Worm (Caenorhabditis elegans) whole organism, L4 larva: ENCODE data around the gene elpc-2.

Experiments
- aly-2 ChIP-seq: sonication (generic microtip); optimal IDR thresholded peaks from 2 replicates; lab custom pipeline; 2018; ENCODE audit warnings: missing biosample characterization, missing genetic modification characterization
- ama-1 ChIP-seq: fragments of 150-350 bp; optimal IDR thresholded peaks from 2 replicates; lab custom pipeline; 2014; ENCODE audit warnings: inconsistent platforms, mixed read lengths
- ceh-32 ChIP-seq: sonication (generic microtip); optimal IDR thresholded peaks from 2 replicates; lab custom pipeline; 2016; ENCODE audit warnings: mild to moderate bottlenecking, missing genetic modification characterization, missing compliant biosample characterization; ENCODE audit not compliant: poor library complexity
- daf-12 ChIP-seq: fragments of 150-350 bp; optimal IDR thresholded peaks from 2 replicates; lab custom pipeline; 2014; ENCODE audit warnings: missing biosample characterization, missing genetic modification reagents, missing genetic modification characterization
- daf-19 ChIP-seq: fragments of 200-800 bp; sonication (Bioruptor generic); conservative IDR thresholded peaks from 2 replicates; pipeline ENCODE4 v1.3.6; 2022; ENCODE audit warnings: missing genetic modification characterization, missing compliant biosample characterization
- egl-43 ChIP-seq: fragments of 200-800 bp; sonication (Bioruptor generic); IDR thresholded peaks from 2 replicates; pipeline ENCODE4 v1.3.6; 2022; ENCODE audit warnings: missing genetic modification reagents, missing genetic modification characterization, missing compliant biosample characterization
- fkh-10 ChIP-seq: fragments of 150-350 bp; optimal IDR thresholded peaks from 2 replicates; lab custom pipeline; 2014; ENCODE audit warnings: missing biosample characterization, missing genetic modification reagents, missing genetic modification characterization
- fos-1 ChIP-seq: fragments of 150-350 bp; optimal IDR thresholded peaks from 2 replicates; lab custom pipeline; 2014; ENCODE audit warnings: missing biosample characterization, missing genetic modification characterization
- mdl-1 ChIP-seq, 2 experiments: fragments of 150-350 bp in 1 of 2; sonication (generic microtip) in 1 of 2; optimal IDR thresholded peaks; 2 replicates each; lab custom pipeline; 2014 to 2017; ENCODE audit warnings: missing biosample characterization in 2 of 2, missing genetic modification characterization in 2 of 2
- nhr-11 ChIP-seq: fragments of 150-350 bp; optimal IDR thresholded peaks from 2 replicates; lab custom pipeline; 2014; ENCODE audit warnings: missing biosample characterization, missing genetic modification characterization
- spr-1 ChIP-seq: sonication (generic microtip); optimal IDR thresholded peaks from 2 replicates; lab custom pipeline; 2016; ENCODE audit warnings: mild to moderate bottlenecking, missing genetic modification characterization, missing compliant biosample characterization
- unc-39 ChIP-seq: sonication (generic microtip); optimal IDR thresholded peaks from 2 replicates; lab custom pipeline; 2017; ENCODE audit warnings: missing biosample characterization, missing genetic modification characterization
- ztf-11 ChIP-seq: fragments of 150-350 bp; optimal IDR thresholded peaks from 2 replicates; lab custom pipeline; 2014; ENCODE audit warnings: missing biosample characterization, missing genetic modification characterization

ce11 chrIII:12687872-12688375 is 14.4 kb downstream of the elpc-2 start, which contains the start of the genes rsp-3 and spin-4:
- no peak for TF ChIP-seq nhr-11 (tag; lab: Kevin White, UChicago)
- no peak for TF ChIP-seq daf-12
- no peak for TF ChIP-seq mdl-1 (tag; optimal IDR thresholded peaks at IDR 0.05; lab: Kevin White, UChicago)
- TF ChIP-seq fos-1 (tag; lab: Kevin White, UChicago), result no peak
- TF ChIP-seq ama-1 (lab: Kevin White, UChicago), result peak; percentile 44
- no peak for TF ChIP-seq spr-1 (tag; lab: Kevin White, UChicago)
- TF ChIP-seq unc-39 (tag; lab: Kevin White, UChicago), result no peak
- no peak for TF ChIP-seq ceh-32 (tag; lab: Kevin White, UChicago)
- TF ChIP-seq fkh-10, result peak; percentile 26
- no peak for TF ChIP-seq daf-19 (GFP tag; lab: Robert Waterston, UW)
- no peak for TF ChIP-seq ztf-11 (tag; lab: Kevin White, UChicago)
- TF ChIP-seq egl-43 (GFP tag; lab: Robert Waterston, UW), result no peak
- TF ChIP-seq aly-2 (tag; lab: Kevin White, UChicago), result no peak
